Worm (Caenorhabditis elegans) whole organism, L1 larva: ENCODE data around the gene T11B7.5.

Experiments
- lin-14 ChIP-seq: fragments of 200-800 bp; sonication (Bioruptor generic); optimal IDR thresholded peaks from 2 replicates; lab custom pipeline; 2018; ENCODE audit warnings: mild to moderate bottlenecking, missing genetic modification characterization, moderate library complexity, missing compliant biosample characterization
- mep-1 ChIP-seq: fragments of 150-350 bp; optimal IDR thresholded peaks from 2 replicates; lab custom pipeline; 2014; ENCODE audit warnings: missing biosample characterization, missing genetic modification characterization
- pax-3 ChIP-seq: fragments of 200-800 bp; sonication (Bioruptor generic); optimal IDR thresholded peaks from 2 replicates; lab custom pipeline; 2018; ENCODE audit warnings: mild to moderate bottlenecking, missing genetic modification characterization, moderate library complexity, missing compliant biosample characterization
- sup-37 ChIP-seq: fragments of 200-800 bp; sonication (Bioruptor generic); optimal IDR thresholded peaks from 2 replicates; lab custom pipeline; 2018; ENCODE audit warnings: mild to moderate bottlenecking, missing genetic modification characterization, missing compliant biosample characterization

DNA sequence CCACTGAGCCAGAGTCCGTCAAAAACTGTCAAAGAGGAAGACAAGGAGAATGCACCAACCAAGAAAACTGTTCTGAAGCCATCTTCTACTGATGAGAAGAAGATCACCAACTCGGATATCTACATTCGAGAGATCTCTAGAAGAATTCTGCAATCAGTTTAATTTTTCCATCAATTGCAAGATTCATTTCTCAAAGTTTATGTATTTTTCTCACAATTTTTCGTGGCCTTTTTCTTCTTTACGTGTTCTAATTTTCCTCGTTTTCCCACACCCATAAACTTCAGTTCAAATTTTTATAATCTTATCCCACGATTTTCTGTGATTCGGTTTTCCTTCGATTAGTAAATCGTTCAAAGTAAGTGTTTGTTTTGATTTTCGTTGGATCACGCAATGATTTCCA lies 18.0 kb upstream of the T11B7.5 start, which contains the start of gene hdl-2:
- no peak for TF ChIP-seq pax-3 (tag; lab: Kevin White, UChicago)
- no peak for TF ChIP-seq sup-37 (GFP tag; lab: Kevin White, UChicago)
- no peak for TF ChIP-seq lin-14 (GFP tag; lab: Kevin White, UChicago)
- TF ChIP-seq mep-1: no peak
